Fruit fly (Drosophila melanogaster) whole organism, embryonic: Measurements from ENCODE around the gene Ppn.

Source experiments
- Atf3 ChIP-seq: fragments of 200-800 bp; sonication (Bioruptor generic); optimal IDR thresholded peaks from 3 replicates; lab custom pipeline; 2016; ENCODE audit warnings: missing biosample characterization, missing genetic modification characterization
- CG10267 ChIP-seq: fragments of 200-800 bp; sonication (Bioruptor generic); optimal IDR thresholded peaks from 2 replicates; lab custom pipeline; 2018; ENCODE audit warnings: missing biosample characterization, mild to moderate bottlenecking, missing genetic modification characterization, moderate library complexity
- CG10979 ChIP-seq: fragments of 200-800 bp; sonication (Bioruptor generic); optimal IDR thresholded peaks from 2 replicates; lab custom pipeline; 2018; ENCODE audit warnings: missing biosample characterization, mild to moderate bottlenecking, missing genetic modification characterization, moderate library complexity
- CG11398 ChIP-seq: fragments of 200-800 bp; sonication (Bioruptor generic); optimal IDR thresholded peaks from 2 replicates; lab custom pipeline; 2016; ENCODE audit warnings: missing biosample characterization, missing genetic modification characterization
- CG11560 ChIP-seq: fragments of 200-800 bp; sonication (Bioruptor generic); IDR thresholded peaks from 3 replicates; pipeline ENCODE4 v1.3.6; 2022; ENCODE audit warnings: missing biosample characterization, missing genetic modification characterization
- CG12155 ChIP-seq: fragments of 200-800 bp; sonication (Bioruptor generic); optimal IDR thresholded peaks from 3 replicates; lab custom pipeline; 2016; ENCODE audit warnings: missing biosample characterization, missing genetic modification characterization
- CG13287 ChIP-seq: fragments of 200-800 bp; sonication (Bioruptor generic); IDR thresholded peaks from 2 replicates; pipeline ENCODE4 v1.3.6; 2022; ENCODE audit warnings: missing biosample characterization, missing genetic modification characterization; ENCODE audit not compliant: partially characterized antibody
- CG15269 ChIP-seq: fragments of 200-800 bp; sonication (Bioruptor generic); optimal IDR thresholded peaks from 2 replicates; lab custom pipeline; 2018; ENCODE audit warnings: missing biosample characterization, mild to moderate bottlenecking, missing genetic modification characterization, moderate library complexity
- CG1647 ChIP-seq: fragments of 200-800 bp; sonication (Bioruptor generic); optimal IDR thresholded peaks from 3 replicates; lab custom pipeline; 2016; ENCODE audit warnings: missing biosample characterization, missing genetic modification characterization
- CG17802 ChIP-seq: fragments of 200-800 bp; sonication (Bioruptor generic); optimal IDR thresholded peaks from 2 replicates; lab custom pipeline; 2018; ENCODE audit warnings: missing biosample characterization, mild to moderate bottlenecking, missing genetic modification characterization, moderate library complexity
- CG3065 ChIP-seq: fragments of 200-800 bp; sonication (Bioruptor generic); optimal IDR thresholded peaks from 2 replicates; lab custom pipeline; 2016; ENCODE audit warnings: missing biosample characterization, missing genetic modification characterization
- CG32532 ChIP-seq: fragments of 200-800 bp; sonication (Bioruptor generic); IDR thresholded peaks from 2 replicates; pipeline ENCODE4 v1.3.6; 2022; ENCODE audit warnings: missing biosample characterization, missing genetic modification characterization
- CG3407 ChIP-seq: fragments of 200-800 bp; sonication (Bioruptor generic); optimal IDR thresholded peaks from 2 replicates; lab custom pipeline; 2018; ENCODE audit warnings: missing biosample characterization, mild to moderate bottlenecking, missing genetic modification characterization
- CG42726 ChIP-seq: fragments of 200-800 bp; sonication (Bioruptor generic); IDR thresholded peaks from 2 replicates; pipeline ENCODE4 v1.3.6; 2022; ENCODE audit warnings: missing biosample characterization, missing genetic modification characterization; ENCODE audit not compliant: partially characterized antibody
- CG4282 ChIP-seq: fragments of 200-800 bp; sonication (Bioruptor generic); optimal IDR thresholded peaks from 2 replicates; lab custom pipeline; 2016; ENCODE audit warnings: missing biosample characterization, missing genetic modification characterization
- CG4360 ChIP-seq: fragments of 200-800 bp; sonication (Bioruptor generic); IDR thresholded peaks from 2 replicates; pipeline ENCODE4 v1.3.6; 2022; ENCODE audit warnings: missing biosample characterization, missing genetic modification characterization
- CG5180 ChIP-seq: fragments of 200-800 bp; sonication (Bioruptor generic); optimal IDR thresholded peaks from 3 replicates; lab custom pipeline; 2017; ENCODE audit warnings: missing biosample characterization, missing genetic modification characterization, mild to moderate bottlenecking, moderate library complexity, missing genetic modification reagents
- CG7372 ChIP-seq: fragments of 200-800 bp; sonication (Bioruptor generic); IDR thresholded peaks from 2 replicates; pipeline ENCODE4 v1.3.6; 2022; ENCODE audit warnings: missing biosample characterization, missing genetic modification characterization
- CG7745 ChIP-seq: fragments of 200-800 bp; sonication (Bioruptor generic); optimal IDR thresholded peaks from 2 replicates; lab custom pipeline; 2018; ENCODE audit warnings: missing biosample characterization, mild to moderate bottlenecking, missing genetic modification characterization, moderate library complexity
- CG8478 ChIP-seq: fragments of >200 bp; optimal IDR thresholded peaks from 2 replicates; lab custom pipeline; 2018
- CG8944 ChIP-seq: fragments of 200-800 bp; sonication (Bioruptor generic); optimal IDR thresholded peaks from 3 replicates; lab custom pipeline; 2016; ENCODE audit warnings: missing biosample characterization, missing genetic modification characterization
- Camta ChIP-seq: fragments of 200-800 bp; sonication (Bioruptor generic); optimal IDR thresholded peaks from 2 replicates; lab custom pipeline; 2016; ENCODE audit warnings: missing biosample characterization, missing genetic modification characterization
- Dip2 ChIP-seq: fragments of 200-800 bp; sonication (Bioruptor generic); IDR thresholded peaks from 2 replicates; pipeline ENCODE4 v1.3.6; 2022; ENCODE audit warnings: missing biosample characterization, missing genetic modification characterization
- Hsf ChIP-seq: fragments of 200-800 bp; sonication (Bioruptor generic); optimal IDR thresholded peaks from 3 replicates; lab custom pipeline; 2016; ENCODE audit warnings: missing biosample characterization, missing genetic modification characterization
- NC2α ChIP-seq: fragments of 200-800 bp; sonication (Bioruptor generic); optimal IDR thresholded peaks from 2 replicates; lab custom pipeline; 2016; ENCODE audit warnings: missing biosample characterization, missing genetic modification characterization
- NK7.1 ChIP-seq: fragments of 200-800 bp; sonication (Bioruptor generic); optimal IDR thresholded peaks from 3 replicates; lab custom pipeline; 2016; ENCODE audit warnings: missing biosample characterization, missing genetic modification characterization
- Side ChIP-seq: fragments of 200-800 bp; sonication (Bioruptor generic); optimal IDR thresholded peaks from 2 replicates; lab custom pipeline; 2016; ENCODE audit warnings: missing biosample characterization, missing genetic modification characterization
- Sox100B ChIP-seq: fragments of 200-800 bp; sonication (Bioruptor generic); optimal IDR thresholded peaks from 3 replicates; lab custom pipeline; 2018; ENCODE audit warnings: missing biosample characterization, mild to moderate bottlenecking, missing genetic modification characterization
- Trl ChIP-seq, 3 experiments: fragments of >200 bp in 2 of 3; fragments of 200-800 bp in 1 of 3; sonication (Bioruptor generic) in 1 of 3; optimal IDR thresholded peaks; 2 replicates in 1 of 3; 3 replicates in 2 of 3; lab custom pipeline; 2016 to 2017; ENCODE audit warnings: missing biosample characterization in 1 of 3, missing genetic modification characterization in 1 of 3
- Xrp1 ChIP-seq: fragments of 200-800 bp; sonication (Bioruptor generic); IDR thresholded peaks from 2 replicates; pipeline ENCODE4 v1.3.6; 2022; ENCODE audit warnings: missing biosample characterization, missing genetic modification characterization
- btn ChIP-seq: fragments of 200-800 bp; sonication (Bioruptor generic); optimal IDR thresholded peaks from 2 replicates; lab custom pipeline; 2016; ENCODE audit warnings: missing biosample characterization, missing genetic modification characterization
- cwo ChIP-seq: fragments of 200-800 bp; sonication (Bioruptor generic); optimal IDR thresholded peaks from 3 replicates; lab custom pipeline; 2017; ENCODE audit warnings: missing biosample characterization, missing genetic modification characterization, mild to moderate bottlenecking, moderate library complexity, missing genetic modification reagents
- da ChIP-seq: fragments of 200-800 bp; sonication (Bioruptor generic); optimal IDR thresholded peaks from 2 replicates; lab custom pipeline; 2016; ENCODE audit warnings: missing biosample characterization, missing genetic modification characterization
- danr ChIP-seq: fragments of 200-800 bp; sonication (Bioruptor generic); IDR thresholded peaks from 2 replicates; pipeline ENCODE4 v1.3.6; 2022; ENCODE audit warnings: missing biosample characterization, missing genetic modification characterization
- esg ChIP-seq: fragments of 200-800 bp; sonication (Bioruptor generic); conservative IDR thresholded peaks from 2 replicates; pipeline ENCODE4 v1.3.6; 2022; ENCODE audit warnings: missing biosample characterization, missing genetic modification characterization
- eyg ChIP-seq: fragments of 200-800 bp; sonication (Bioruptor generic); optimal IDR thresholded peaks from 3 replicates; lab custom pipeline; 2016; ENCODE audit warnings: missing biosample characterization, missing genetic modification characterization
- fd3F ChIP-seq: fragments of 200-800 bp; sonication (Bioruptor generic); optimal IDR thresholded peaks from 2 replicates; lab custom pipeline; 2018; ENCODE audit warnings: missing biosample characterization, mild to moderate bottlenecking, missing genetic modification characterization, moderate library complexity
- h ChIP-seq: fragments of >200 bp; optimal IDR thresholded peaks from 2 replicates; lab custom pipeline; 2017
- ham ChIP-seq: fragments of 200-800 bp; sonication (Bioruptor generic); IDR thresholded peaks from 2 replicates; pipeline ENCODE4 v1.3.6; 2022; ENCODE audit warnings: missing biosample characterization, missing genetic modification characterization
- hth ChIP-seq: fragments of >200 bp; optimal IDR thresholded peaks from 2 replicates; lab custom pipeline; 2017; ENCODE audit warnings: inconsistent platforms
- ken ChIP-seq: fragments of 200-800 bp; sonication (Bioruptor generic); IDR thresholded peaks from 3 replicates; pipeline ENCODE4 v1.3.6; 2022; ENCODE audit warnings: missing biosample characterization, missing genetic modification characterization
- ro ChIP-seq: fragments of 200-800 bp; sonication (Bioruptor generic); IDR thresholded peaks from 2 replicates; pipeline ENCODE4 v1.3.6; 2022; ENCODE audit warnings: missing biosample characterization, missing genetic modification characterization
- row ChIP-seq: fragments of 200-800 bp; sonication (Bioruptor generic); IDR thresholded peaks from 3 replicates; pipeline ENCODE4 v1.3.6; 2022; ENCODE audit warnings: missing biosample characterization, missing genetic modification characterization
- sens ChIP-seq: fragments of 200-800 bp; sonication (Bioruptor generic); peaks from one replicate; lab custom pipeline; 2016; ENCODE audit warnings: missing biosample characterization, missing genetic modification characterization
- sim ChIP-seq: fragments of 200-800 bp; sonication (Bioruptor generic); IDR thresholded peaks from 2 replicates; pipeline ENCODE4 v1.3.6; 2022; ENCODE audit warnings: missing biosample characterization, missing genetic modification characterization
- sna ChIP-seq: fragments of 200-800 bp; sonication (Bioruptor generic); IDR thresholded peaks from 2 replicates; pipeline ENCODE4 v1.3.6; 2022; ENCODE audit warnings: missing biosample characterization, missing genetic modification characterization; ENCODE audit not compliant: partially characterized antibody
- tna ChIP-seq: fragments of 200-800 bp; sonication (Bioruptor generic); IDR thresholded peaks from 2 replicates; pipeline ENCODE4 v1.3.6; 2022; ENCODE audit warnings: missing biosample characterization, missing genetic modification characterization; ENCODE audit not compliant: partially characterized antibody
- vnd ChIP-seq: fragments of 200-800 bp; sonication (Bioruptor generic); IDR thresholded peaks from 3 replicates; pipeline ENCODE4 v1.3.6; 2022; ENCODE audit warnings: missing biosample characterization, missing genetic modification characterization; ENCODE audit not compliant: partially characterized antibody
- vvl ChIP-seq: fragments of 200-800 bp; sonication (Bioruptor generic); IDR thresholded peaks from 2 replicates; pipeline ENCODE4 v1.3.6; 2022; ENCODE audit warnings: missing biosample characterization, missing genetic modification characterization
- wdn ChIP-seq: fragments of 200-800 bp; sonication (Bioruptor generic); IDR thresholded peaks from 2 replicates; pipeline ENCODE4 v1.3.6; 2022; ENCODE audit warnings: missing biosample characterization, missing genetic modification characterization
- z ChIP-seq: fragments of 200-800 bp; sonication (Bioruptor generic); IDR thresholded peaks from 3 replicates; pipeline ENCODE4 v1.3.6; 2022; ENCODE audit warnings: missing biosample characterization, missing genetic modification characterization

Gene Ppn

dm6 chr3R:28572692-28573643 is 32.8 kb upstream of the Ppn start:
- TF ChIP-seq CG1647 (GFP tag; lab: Kevin White, UChicago) (no peak), z (GFP tag; lab: Robert Waterston, UW) (no peak), CG13287 (GFP tag; lab: Robert Waterston, UW) (no peak), btn (GFP tag; lab: Kevin White, UChicago) (no peak), CG11560 (tag; lab: Robert Waterston, UW) (no peak), da (GFP tag; lab: Kevin White, UChicago) (no peak), Dip2 (GFP tag; lab: Robert Waterston, UW) (no peak), CG11398 (no peak), esg (GFP tag; lab: Robert Waterston, UW) (no peak), CG32532 (GFP tag; lab: Robert Waterston, UW) (no peak), tna (GFP tag; lab: Robert Waterston, UW) (no peak), Sox100B (peak; percentile 11), Atf3 (no peak), Trl (optimal IDR thresholded peaks at IDR 0.05; lab: Kevin White, UChicago) (no peak), Trl (GFP tag; optimal IDR thresholded peaks at IDR 0.05; lab: Kevin White, UChicago) (no peak), CG7745 (tag; lab: Kevin White, UChicago) (no peak), row (GFP tag; lab: Robert Waterston, UW) (peak; percentile 73), CG15269 (no peak), vnd (GFP tag; lab: Robert Waterston, UW) (no peak), Hsf (GFP tag; lab: Kevin White, UChicago) (no peak), CG17802 (no peak), Side (GFP tag; lab: Kevin White, UChicago) (no peak), CG10979 (tag; lab: Kevin White, UChicago) (peak; percentile 39), CG3065 (GFP tag; lab: Kevin White, UChicago) (no peak), CG10267 (peak; percentile 32), ken (GFP tag; lab: Robert Waterston, UW) (no peak), CG3407 (GFP tag; lab: Kevin White, UChicago) (no peak), CG8944 (no peak), vvl (GFP tag; lab: Robert Waterston, UW) (no peak), h (lab: Kevin White, UChicago) (no peak), sna (no peak), CG7372 (GFP tag; lab: Robert Waterston, UW) (no peak), cwo (GFP tag; lab: Kevin White, UChicago) (no peak), fd3F (no peak), NK7.1 (GFP tag; lab: Kevin White, UChicago) (no peak), CG12155 (no peak), wdn (GFP tag; lab: Robert Waterston, UW) (no peak), Camta (GFP tag; lab: Kevin White, UChicago) (no peak), CG5180 (GFP tag; lab: Kevin White, UChicago) (no peak), CG4360 (GFP tag; lab: Robert Waterston, UW) (peak; percentile 77), Xrp1 (GFP tag; lab: Robert Waterston, UW) (no peak), ro (no peak), NC2α (GFP tag; lab: Kevin White, UChicago) (no peak), hth (lab: Kevin White, UChicago) (no peak), danr (GFP tag; lab: Robert Waterston, UW) (no peak), sim (GFP tag; lab: Robert Waterston, UW) (no peak), sens (GFP tag; lab: Kevin White, UChicago) (peak; percentile 68), CG4282 (GFP tag; lab: Kevin White, UChicago) (no peak), CG8478 (lab: Kevin White, UChicago) (no peak), eyg (no peak), CG42726 (GFP tag; lab: Robert Waterston, UW) (no peak), ham (GFP tag; lab: Robert Waterston, UW) (no peak)
